Worm (Caenorhabditis elegans) whole organism, L4 larva: ENCODE data around the gene lir-2.

Experiments used
- F26F4.8 ChIP-seq: fragments of 200-800 bp; sonication (Bioruptor generic); conservative IDR thresholded peaks from 2 replicates; pipeline ENCODE4 v1.3.6; 2022; ENCODE audit warnings: missing genetic modification characterization, missing compliant biosample characterization
- R02D3.7 ChIP-seq: fragments of 150-350 bp; sonication (generic microtip); optimal IDR thresholded peaks from 3 replicates; lab custom pipeline; 2014; ENCODE audit warnings: missing biosample characterization, missing genetic modification characterization
- ces-1 ChIP-seq: fragments of 150-350 bp; sonication (generic microtip); optimal IDR thresholded peaks from 4 replicates; lab custom pipeline; 2014; ENCODE audit warnings: missing biosample characterization, missing genetic modification reagents, missing genetic modification characterization
- daf-12 ChIP-seq: fragments of 150-350 bp; optimal IDR thresholded peaks from 2 replicates; lab custom pipeline; 2014; ENCODE audit warnings: missing biosample characterization, missing genetic modification reagents, missing genetic modification characterization
- egl-43 ChIP-seq: fragments of 200-800 bp; sonication (Bioruptor generic); IDR thresholded peaks from 2 replicates; pipeline ENCODE4 v1.3.6; 2022; ENCODE audit warnings: missing genetic modification reagents, missing genetic modification characterization, missing compliant biosample characterization
- fkh-10 ChIP-seq: fragments of 150-350 bp; optimal IDR thresholded peaks from 2 replicates; lab custom pipeline; 2014; ENCODE audit warnings: missing biosample characterization, missing genetic modification reagents, missing genetic modification characterization
- lin-29 ChIP-seq: fragments of 200-800 bp; sonication (Bioruptor generic); IDR thresholded peaks from 2 replicates; pipeline ENCODE4 v1.3.6; 2022; ENCODE audit warnings: missing genetic modification reagents, missing genetic modification characterization, missing compliant biosample characterization
- madf-9 ChIP-seq: fragments of 200-800 bp; sonication (Bioruptor generic); conservative IDR thresholded peaks from 2 replicates; pipeline ENCODE4 v1.3.6; 2022; ENCODE audit warnings: missing genetic modification reagents, missing genetic modification characterization, missing compliant biosample characterization
- mep-1 ChIP-seq: fragments of 150-350 bp; sonication (generic microtip); optimal IDR thresholded peaks from 3 replicates; lab custom pipeline; 2014; ENCODE audit warnings: missing biosample characterization, missing genetic modification characterization
- mxl-3 ChIP-seq: fragments of 200-800 bp; sonication (Bioruptor generic); optimal IDR thresholded peaks from 2 replicates; lab custom pipeline; 2018; ENCODE audit warnings: mild to moderate bottlenecking, missing genetic modification characterization, missing compliant biosample characterization
- nhr-28 ChIP-seq: fragments of 150-350 bp; optimal IDR thresholded peaks from 2 replicates; lab custom pipeline; 2014; ENCODE audit warnings: missing biosample characterization, missing genetic modification characterization
- ztf-11 ChIP-seq: fragments of 150-350 bp; optimal IDR thresholded peaks from 2 replicates; lab custom pipeline; 2014; ENCODE audit warnings: missing biosample characterization, missing genetic modification characterization

DNA sequence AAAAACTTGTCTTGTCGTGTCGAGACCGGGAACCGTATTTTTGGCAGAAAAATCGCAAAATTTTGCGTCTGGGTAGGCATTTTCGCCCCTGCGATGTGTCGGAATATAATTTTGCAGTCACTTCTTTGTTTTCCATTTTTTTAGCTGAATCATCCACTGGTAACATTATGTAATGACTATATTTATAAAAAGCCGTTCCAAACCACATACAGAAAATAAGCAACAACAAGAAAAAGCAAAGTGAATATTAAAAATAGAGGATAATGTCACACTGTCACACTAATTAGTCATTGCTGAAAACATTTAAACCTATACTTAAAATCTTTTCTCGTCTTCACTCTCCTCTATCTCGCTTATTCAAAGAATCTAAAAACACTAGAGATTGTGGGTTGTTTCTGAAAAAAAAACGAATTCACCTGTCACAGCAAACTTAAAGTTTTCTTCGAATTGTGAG, 42.3 kb downstream of the lir-2 start, which contains the start of gene sre-1:
- TF ChIP-seq daf-12 (tag; lab: Kevin White, UChicago) (no peak), madf-9 (GFP tag; lab: Robert Waterston, UW) (no peak), mep-1 (tag; lab: Kevin White, UChicago) (no peak), R02D3.7 (tag; lab: Kevin White, UChicago) (no peak), nhr-28 (tag; lab: Kevin White, UChicago) (no peak), F26F4.8 (GFP tag; lab: Robert Waterston, UW) (no peak), ces-1 (GFP tag; lab: Kevin White, UChicago) (no peak), lin-29 (GFP tag; lab: Robert Waterston, UW) (no peak), egl-43 (GFP tag; lab: Robert Waterston, UW) (no peak), ztf-11 (tag; lab: Kevin White, UChicago) (no peak), fkh-10 (GFP tag; lab: Kevin White, UChicago) (no peak), mxl-3 (GFP tag; lab: Kevin White, UChicago) (no peak)
